Fruit fly (Drosophila melanogaster): Measurements from ENCODE around the gene CG18259.

CG18259 gene

DNA sequence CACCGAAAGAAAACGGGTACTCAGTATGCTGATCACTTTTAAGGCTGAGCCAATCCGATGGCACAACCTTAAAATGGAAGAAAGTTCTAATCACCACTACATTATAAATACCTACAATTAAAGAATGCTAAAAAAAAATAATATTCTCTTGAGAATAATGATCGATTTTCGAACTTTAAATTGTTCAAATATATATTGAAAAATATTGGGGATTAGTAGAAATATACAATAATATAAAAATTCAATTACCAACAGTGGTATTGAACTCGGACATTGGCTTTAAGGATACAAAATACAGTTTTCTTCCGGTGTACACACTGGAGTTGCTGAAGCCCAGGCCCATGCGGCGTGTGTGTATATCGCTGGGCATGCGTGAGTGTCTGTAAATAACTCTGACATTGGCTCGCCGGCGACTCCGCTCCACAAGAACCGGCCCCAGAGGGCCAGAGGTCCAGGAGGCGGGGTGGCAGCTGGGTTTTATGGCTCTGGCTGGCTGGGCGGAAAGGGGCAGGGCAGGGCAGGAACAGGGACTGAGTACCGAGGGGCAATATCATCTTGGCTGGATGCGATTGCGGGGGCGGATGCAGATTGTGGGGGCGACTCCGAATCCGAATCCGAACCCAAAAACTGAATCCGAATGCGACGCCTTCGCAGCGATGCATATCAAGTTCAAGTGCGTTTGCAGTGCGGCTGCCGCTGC is 7.3 kb downstream of the CG18259 start (continued):
- TF ChIP-seq caup (GFP tag; optimal IDR thresholded peaks at IDR 0.05; ENCODE audit: severe bottlenecking) (no peak), Nf-YA (GFP tag; IDR thresholded peaks at IDR 0.05) (no peak), CG15601 (tag; optimal IDR thresholded peaks at IDR 0.05) (peak; percentile 87), CG9215 (GFP tag; IDR thresholded peaks at IDR 0.05) (0 out of 2 replicates have a peak, but pooled peaks have one; percentile 15), CG14014 (GFP tag; IDR thresholded peaks at IDR 0.05) (no peak), yki (optimal IDR thresholded peaks at IDR 0.05) (no peak), Sox102F (GFP tag; optimal IDR thresholded peaks at IDR 0.05) (peak; percentile 74), kah (GFP tag; optimal IDR thresholded peaks at IDR 0.05) (no peak), CG18262 (tag; optimal IDR thresholded peaks at IDR 0.05) (peak; percentile 88), ind (GFP tag; optimal IDR thresholded peaks at IDR 0.05) (peak; percentile 14), gsb-n (tag; optimal IDR thresholded peaks at IDR 0.05) (peak; percentile 83), en (GFP tag; optimal IDR thresholded peaks at IDR 0.05) (no peak), phol (tag; optimal IDR thresholded peaks at IDR 0.05) (peak; percentile 75), Hsf (GFP tag; optimal IDR thresholded peaks at IDR 0.05) (peak; percentile 45), CG12769 (tag; optimal IDR thresholded peaks at IDR 0.05) (no peak), Bdp1 (GFP tag; optimal IDR thresholded peaks at IDR 0.05) (peak; percentile 15), slou (GFP tag; optimal IDR thresholded peaks at IDR 0.05) (no peak), CG8089 (GFP tag; optimal IDR thresholded peaks at IDR 0.05) (no peak), CG15073 (GFP tag; optimal IDR thresholded peaks at IDR 0.05) (no peak), CG1233 (GFP tag; optimal IDR thresholded peaks at IDR 0.05) (peak; percentile 12), Ravus (GFP tag; IDR thresholded peaks at IDR 0.05) (no peak), sug (tag; optimal IDR thresholded peaks at IDR 0.05) (no peak), Vsx1 (GFP tag; optimal IDR thresholded peaks at IDR 0.05) (peak; percentile 44), HLH54F (GFP tag; optimal IDR thresholded peaks at IDR 0.05) (no peak), Hmr (GFP tag; optimal IDR thresholded peaks at IDR 0.05) (no peak), repo (GFP tag; optimal IDR thresholded peaks at IDR 0.05) (no peak), h (optimal IDR thresholded peaks at IDR 0.05) (no peak), NK7.1 (GFP tag; optimal IDR thresholded peaks at IDR 0.05) (no peak), Elba2 (GFP tag; optimal IDR thresholded peaks at IDR 0.05) (no peak), CG31365 (tag; optimal IDR thresholded peaks at IDR 0.05) (no peak), dysf (GFP tag; IDR thresholded peaks at IDR 0.05) (peak; percentile 41; the same call in 1 of the 3 replicates), croc (GFP tag; conservative IDR thresholded peaks at IDR 0.05) (peak; percentile 59), ap (GFP tag; IDR thresholded peaks at IDR 0.05) (no peak), bcd (GFP tag; optimal IDR thresholded peaks at IDR 0.05) (peak; percentile 43), CG9609 (GFP tag; optimal IDR thresholded peaks at IDR 0.05) (no peak), Dp (GFP tag; optimal IDR thresholded peaks at IDR 0.05) (no peak), otp (GFP tag; IDR thresholded peaks at IDR 0.05) (no peak), Blimp-1 (GFP tag; optimal IDR thresholded peaks at IDR 0.05) (peak; percentile 52), HmgZ (tag; optimal IDR thresholded peaks at IDR 0.05) (peak; percentile 28), sd (tag; optimal IDR thresholded peaks at IDR 0.05) (no peak), Lhr (GFP tag; optimal IDR thresholded peaks at IDR 0.05) (peak; percentile 52), CG12744 (GFP tag; optimal IDR thresholded peaks at IDR 0.05) (no peak), jing (GFP tag; optimal IDR thresholded peaks at IDR 0.05) (peak; percentile 45), fu2 (GFP tag; optimal IDR thresholded peaks at IDR 0.05) (no peak), bab2 (GFP tag; optimal IDR thresholded peaks at IDR 0.05) (peak; percentile 0), Trl (optimal IDR thresholded peaks at IDR 0.05) (no peak), Trl (GFP tag; optimal IDR thresholded peaks at IDR 0.05) (no peak), CG17359 (tag; optimal IDR thresholded peaks at IDR 0.05) (peak; percentile 26), Dek (tag; optimal IDR thresholded peaks at IDR 0.05) (peak; percentile 17), Hr3 (GFP tag; optimal IDR thresholded peaks at IDR 0.05) (peak; percentile 56), nerfin-1 (tag; optimal IDR thresholded peaks at IDR 0.05) (peak; percentile 68)

Measured in whole organism, embryonic.